Worm (Caenorhabditis elegans) whole organism, mixed stage, embryonic: ENCODE measurements around the gene hgap-2.

Experiments
- M03D4.4 ChIP-seq: sonication (generic microtip); optimal IDR thresholded peaks from 2 replicates; lab custom pipeline; 2017; ENCODE audit warnings: mild to moderate bottlenecking, missing genetic modification characterization, missing compliant biosample characterization
- bed-3 ChIP-seq: fragments of 200-800 bp; sonication (Bioruptor generic); optimal IDR thresholded peaks from 3 replicates; lab custom pipeline; 2018; ENCODE audit warnings: mild to moderate bottlenecking, missing genetic modification characterization, moderate library complexity, missing compliant biosample characterization
- ceh-43 ChIP-seq: fragments of 200-800 bp; sonication (Bioruptor generic); optimal IDR thresholded peaks from 2 replicates; lab custom pipeline; 2018; ENCODE audit warnings: mild to moderate bottlenecking, missing genetic modification characterization, moderate library complexity, missing compliant biosample characterization
- ceh-83 ChIP-seq: fragments of 200-800 bp; sonication (Bioruptor generic); optimal IDR thresholded peaks from 2 replicates; lab custom pipeline; 2018; ENCODE audit warnings: mild to moderate bottlenecking, missing genetic modification characterization, missing compliant biosample characterization
- ces-1 ChIP-seq: fragments of 150-350 bp; optimal IDR thresholded peaks from 2 replicates; lab custom pipeline; 2014; ENCODE audit warnings: missing biosample characterization, missing genetic modification reagents, missing genetic modification characterization
- cnd-1 ChIP-seq: fragments of 200-800 bp; sonication (Bioruptor generic); optimal IDR thresholded peaks from 2 replicates; lab custom pipeline; 2018; ENCODE audit warnings: mild to moderate bottlenecking, missing genetic modification characterization, missing compliant biosample characterization
- drap-1 ChIP-seq: fragments of 200-800 bp; sonication (Bioruptor generic); optimal IDR thresholded peaks from 3 replicates; lab custom pipeline; 2018; ENCODE audit warnings: mild to moderate bottlenecking, missing genetic modification characterization, missing compliant biosample characterization
- elt-1 ChIP-seq: sonication (generic microtip); optimal IDR thresholded peaks from 2 replicates; lab custom pipeline; 2017; ENCODE audit warnings: missing genetic modification characterization, mild to moderate bottlenecking, missing compliant biosample characterization, antibody characterized with exemption, moderate library complexity, borderline replicate concordance; ENCODE audit not compliant: insufficient read depth
- flh-1 ChIP-seq: fragments of 200-800 bp; sonication (Bioruptor generic); optimal IDR thresholded peaks from 2 replicates; lab custom pipeline; 2018; ENCODE audit warnings: mild to moderate bottlenecking, missing genetic modification characterization, moderate library complexity, missing compliant biosample characterization
- lin-32 ChIP-seq: fragments of 200-800 bp; sonication (Bioruptor generic); optimal IDR thresholded peaks from 2 replicates; lab custom pipeline; 2018; ENCODE audit warnings: mild to moderate bottlenecking, missing genetic modification characterization, missing compliant biosample characterization
- lsy-2 ChIP-seq: fragments of 150-350 bp; optimal IDR thresholded peaks from 2 replicates; lab custom pipeline; 2014; ENCODE audit warnings: missing biosample characterization, missing genetic modification characterization
- mab-5 ChIP-seq: fragments of 150-350 bp; optimal IDR thresholded peaks from 2 replicates; lab custom pipeline; 2014; ENCODE audit warnings: missing biosample characterization, missing genetic modification characterization
- mep-1 ChIP-seq: fragments of 150-350 bp; optimal IDR thresholded peaks from 2 replicates; lab custom pipeline; 2017; ENCODE audit warnings: missing biosample characterization, missing genetic modification reagents, missing genetic modification characterization, inconsistent platforms
- nhr-12 ChIP-seq: fragments of 150-350 bp; optimal IDR thresholded peaks from 2 replicates; lab custom pipeline; 2014; ENCODE audit warnings: missing biosample characterization, missing genetic modification characterization
- nhr-2 ChIP-seq: fragments of 150-350 bp; optimal IDR thresholded peaks from 2 replicates; lab custom pipeline; 2014; ENCODE audit warnings: missing biosample characterization, missing genetic modification characterization
- nhr-237 ChIP-seq: fragments of 150-350 bp; optimal IDR thresholded peaks from 2 replicates; lab custom pipeline; 2014; ENCODE audit warnings: missing biosample characterization, missing genetic modification characterization
- nhr-28 ChIP-seq: fragments of 150-350 bp; optimal IDR thresholded peaks from 2 replicates; lab custom pipeline; 2014; ENCODE audit warnings: missing biosample characterization, missing genetic modification characterization
- nhr-76 ChIP-seq: sonication (generic microtip); optimal IDR thresholded peaks from 2 replicates; lab custom pipeline; 2017; ENCODE audit warnings: missing biosample characterization, missing genetic modification characterization
- pha-4 ChIP-seq: fragments of 150-350 bp; optimal IDR thresholded peaks from 2 replicates; lab custom pipeline; 2018; ENCODE audit warnings: missing biosample characterization, missing genetic modification reagents, missing genetic modification characterization
- sem-2 ChIP-seq: fragments of 200-800 bp; sonication (Bioruptor generic); optimal IDR thresholded peaks from 2 replicates; lab custom pipeline; 2018; ENCODE audit warnings: mild to moderate bottlenecking, missing genetic modification characterization, missing compliant biosample characterization
- snpc-4 ChIP-seq: fragments of 150-350 bp; optimal IDR thresholded peaks from 2 replicates; lab custom pipeline; 2014; ENCODE audit warnings: missing biosample characterization, missing genetic modification characterization
- sptf-1 ChIP-seq: sonication (generic microtip); optimal IDR thresholded peaks from 2 replicates; lab custom pipeline; 2017; ENCODE audit warnings: mild to moderate bottlenecking, missing genetic modification characterization, moderate library complexity, missing compliant biosample characterization
- tbx-8 ChIP-seq: fragments of 200-800 bp; sonication (Bioruptor generic); optimal IDR thresholded peaks from 2 replicates; lab custom pipeline; 2018; ENCODE audit warnings: mild to moderate bottlenecking, missing genetic modification characterization, moderate library complexity, missing compliant biosample characterization
- unc-39 ChIP-seq: fragments of 150-350 bp; optimal IDR thresholded peaks from 2 replicates; lab custom pipeline; 2014; ENCODE audit warnings: missing biosample characterization, missing genetic modification characterization
- unc-62 ChIP-seq: fragments of 150-350 bp; optimal IDR thresholded peaks from 2 replicates; lab custom pipeline; 2014; ENCODE audit warnings: missing biosample characterization, missing genetic modification reagents, missing genetic modification characterization
- zip-8 ChIP-seq: fragments of 150-350 bp; optimal IDR thresholded peaks from 2 replicates; lab custom pipeline; 2014; ENCODE audit warnings: missing biosample characterization, missing genetic modification characterization
- ztf-11 ChIP-seq: fragments of 150-350 bp; optimal IDR thresholded peaks from 2 replicates; lab custom pipeline; 2014; ENCODE audit warnings: missing biosample characterization, missing genetic modification characterization

Gene hgap-2

ce11 chrII:8684824-8685223 lies at the start of gene hgap-2:
hgap-2 (minus strand) TSS chrII:8684924.
- TF ChIP-seq ztf-11 (tag; lab: Kevin White, UChicago) = no peak
- no peak for TF ChIP-seq sem-2 (GFP tag; lab: Kevin White, UChicago)
- no peak for TF ChIP-seq nhr-12
- TF ChIP-seq unc-62 (GFP tag; lab: Kevin White, UChicago) = no peak
- TF ChIP-seq tbx-8 (GFP tag; lab: Kevin White, UChicago) = no peak
- no peak for TF ChIP-seq nhr-237 (tag; lab: Kevin White, UChicago)
- TF ChIP-seq nhr-28 = no peak
- TF ChIP-seq unc-39 (tag; lab: Kevin White, UChicago) = no peak
- no peak for TF ChIP-seq snpc-4 (tag; lab: Kevin White, UChicago)
- no peak for TF ChIP-seq bed-3 (GFP tag; lab: Kevin White, UChicago)
- TF ChIP-seq lin-32 (GFP tag; lab: Kevin White, UChicago) = no peak
- TF ChIP-seq ceh-83 (GFP tag; lab: Kevin White, UChicago) = no peak
- no peak for TF ChIP-seq sptf-1 (tag; lab: Kevin White, UChicago)
- no peak for TF ChIP-seq M03D4.4 (tag; lab: Kevin White, UChicago)
- no peak for TF ChIP-seq elt-1
- no peak for TF ChIP-seq ces-1
- TF ChIP-seq lsy-2 (tag; lab: Kevin White, UChicago) = no peak
- no peak for TF ChIP-seq mep-1 (tag; lab: Kevin White, UChicago)
- no peak for TF ChIP-seq nhr-76 (tag; lab: Kevin White, UChicago)
- TF ChIP-seq, all 35 proteins: peak for 0

- TF ChIP-seq pha-4 (tag; lab: Kevin White, UChicago) (peak; percentile 44), ceh-43 (GFP tag; lab: Kevin White, UChicago) (no peak), bed-3 (GFP tag; lab: Kevin White, UChicago) (no peak), cnd-1 (no peak), nhr-12 (no peak)
- TF ChIP-seq, all 35 proteins: peak for 1
Observed at ce11 chrII:8733627-8734026, 48.9 kb upstream of the hgap-2 start.

ce11 chrII:8732339-8733100 lies 47.8 kb upstream of the hgap-2 start, which contains the start of gene rol-6:
rol-6 (plus strand) TSS chrII:8733050.
- TF ChIP-seq pha-4 (tag; lab: Kevin White, UChicago) = peak; percentile 96
- no peak for TF ChIP-seq M03D4.4 (tag; lab: Kevin White, UChicago)

ce11 chrII:8731736-8732229 lies 47.1 kb upstream of the hgap-2 start:
- TF ChIP-seq pha-4 (tag; lab: Kevin White, UChicago) = peak; percentile 96
- no peak for TF ChIP-seq nhr-76 (tag; lab: Kevin White, UChicago)
- no peak for TF ChIP-seq nhr-12
- no peak for TF ChIP-seq tbx-8 (GFP tag; lab: Kevin White, UChicago)

ce11 chrII:8730960-8731693 lies 46.4 kb upstream of the hgap-2 start:
- TF ChIP-seq zip-8 (tag; lab: Kevin White, UChicago) = peak; percentile 83
- peak; percentile 86 for TF ChIP-seq pha-4 (tag; lab: Kevin White, UChicago)
- TF ChIP-seq flh-1 (GFP tag; lab: Kevin White, UChicago) = no peak

ce11 chrII:8730281-8730680 lies 45.6 kb upstream of the hgap-2 start:
- TF ChIP-seq nhr-28 (no peak), nhr-2 (no peak), nhr-237 (tag; lab: Kevin White, UChicago) (no peak), ztf-11 (tag; lab: Kevin White, UChicago) (no peak)

ce11 chrII:8726700-8727099 lies 42.0 kb upstream of the hgap-2 start, which contains the start of gene T01B7.9:
T01B7.9 (minus strand) TSS chrII:8726800.
- TF ChIP-seq bed-3 (GFP tag; lab: Kevin White, UChicago) (no peak), ces-1 (no peak), zip-8 (tag; lab: Kevin White, UChicago) (no peak), drap-1 (no peak), ceh-43 (GFP tag; lab: Kevin White, UChicago) (no peak), nhr-12 (no peak), mab-5 (tag; lab: Kevin White, UChicago) (no peak), sptf-1 (tag; lab: Kevin White, UChicago) (no peak)
